Worm (Caenorhabditis elegans) whole organism, early embryonic: ENCODE data around the gene C07G2.5.

Experiments used
- ceh-36 ChIP-seq: sonication (generic microtip); optimal IDR thresholded peaks from 2 replicates; lab custom pipeline; 2016; ENCODE audit warnings: missing genetic modification characterization, inconsistent platforms, missing compliant biosample characterization
- ets-7 ChIP-seq: sonication (generic microtip); optimal IDR thresholded peaks from 2 replicates; lab custom pipeline; 2016; ENCODE audit warnings: missing genotype, missing genetic modification characterization, missing compliant biosample characterization
- tra-4 ChIP-seq: sonication (generic microtip); optimal IDR thresholded peaks from 2 replicates; lab custom pipeline; 2017; ENCODE audit warnings: missing genetic modification characterization, missing compliant biosample characterization

DNA sequence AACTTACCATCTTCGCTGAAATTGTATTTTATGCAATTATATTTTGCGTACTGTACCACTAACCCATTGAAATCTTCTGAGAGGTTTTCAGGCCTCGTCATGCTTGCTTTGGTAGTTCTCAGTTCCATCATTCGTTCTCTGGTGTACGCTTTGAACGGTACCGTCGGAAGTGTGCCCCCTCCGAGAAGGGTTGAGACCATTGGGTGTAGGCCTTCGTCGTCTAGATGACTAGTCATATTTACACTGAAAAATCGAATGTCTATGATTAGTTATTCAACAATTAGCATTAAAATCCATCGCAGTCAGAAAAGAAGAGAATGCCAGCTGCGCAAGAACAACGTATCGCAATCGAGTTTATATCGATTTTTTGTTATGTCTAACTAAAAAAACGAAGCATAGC lies 23.9 kb downstream of the C07G2.5 start, which contains the start of gene ifet-1:
- no peak for TF ChIP-seq ceh-36 (tag; lab: Kevin White, UChicago)
- no peak for TF ChIP-seq tra-4 (tag; lab: Kevin White, UChicago)
- TF ChIP-seq ets-7 (tag; lab: Kevin White, UChicago), result no peak
